Fruit fly (Drosophila melanogaster): ENCODE results near the gene Sbat.
A peak's percentile ranks its signal among the peaks of the same experiment; 100 is the strongest.

The Sbat gene

DNA sequence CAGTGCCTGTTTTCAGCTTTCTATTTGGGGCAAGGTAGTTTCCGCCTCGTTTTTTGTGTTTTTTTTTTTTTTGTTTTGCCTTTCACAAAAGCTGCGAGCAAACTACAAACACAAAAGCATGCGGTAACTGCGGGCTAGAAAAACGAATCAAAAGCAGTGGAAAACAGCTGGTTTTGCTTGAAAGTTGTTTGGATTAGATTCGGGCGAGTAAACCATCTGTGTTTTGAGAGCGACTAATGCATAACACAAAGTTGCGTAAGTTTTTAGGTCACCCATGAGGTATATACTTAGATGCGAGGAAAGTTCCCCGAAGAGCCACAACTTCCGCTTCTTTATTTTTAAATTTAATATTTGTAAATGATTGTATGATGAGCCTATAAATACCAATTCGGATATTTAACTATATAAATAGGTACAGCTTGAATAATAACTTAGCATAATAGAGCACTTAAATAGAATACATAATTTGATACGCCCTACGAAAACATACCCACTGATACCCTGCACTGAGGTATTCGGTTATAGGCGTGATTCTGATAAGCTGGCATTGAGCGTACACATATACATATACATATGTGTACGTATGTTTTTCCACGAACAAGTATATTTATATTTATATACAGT, 5.7 kb upstream of the Sbat start (continued):
- TF ChIP-seq ara (GFP tag; IDR thresholded peaks at IDR 0.05) (no peak; the same call in 1 of the 2 replicates), Dbx (GFP tag; IDR thresholded peaks at IDR 0.05) (peak; percentile 26; the same call in 1 of the 3 replicates), sisA (GFP tag; IDR thresholded peaks at IDR 0.05) (peak; percentile 9; the same call in 1 of the 2 replicates), CG30403 (GFP tag; optimal IDR thresholded peaks at IDR 0.05) (no peak), shn (GFP tag; optimal IDR thresholded peaks at IDR 0.05) (no peak), cwo (GFP tag; optimal IDR thresholded peaks at IDR 0.05) (peak; percentile 71), CG8290 (GFP tag; optimal IDR thresholded peaks at IDR 0.05) (no peak), CG8290 (tag; optimal IDR thresholded peaks at IDR 0.05) (peak in 1 of 2 experiments; percentile 41), CG2129 (GFP tag; IDR thresholded peaks at IDR 0.05; ENCODE audit: partially characterized antibody) (no peak), Bgb (GFP tag; IDR thresholded peaks at IDR 0.05; ENCODE audit: partially characterized antibody) (no peak), CG8359 (GFP tag; optimal IDR thresholded peaks at IDR 0.05; ENCODE audit: borderline replicate concordance) (no peak), Taf1 (GFP tag; IDR thresholded peaks at IDR 0.05) (no peak), CG4730 (GFP tag; IDR thresholded peaks at IDR 0.05) (peak; percentile 45; the same call in 1 of the 2 replicates), Med (GFP tag) (peak; percentile 80), wek (GFP tag; optimal IDR thresholded peaks at IDR 0.05) (no peak), CG34422 (GFP tag; IDR thresholded peaks at IDR 0.05) (peak; percentile 38; the same call in 1 of the 3 replicates), usp (GFP tag; optimal IDR thresholded peaks at IDR 0.05) (no peak), mirr (GFP tag; optimal IDR thresholded peaks at IDR 0.05) (peak; percentile 53), pan (optimal IDR thresholded peaks at IDR 0.05) (no peak), pan (GFP tag; optimal IDR thresholded peaks at IDR 0.05 in 1 of 2, IDR thresholded peaks at IDR 0.05 in 1 of 2) (peak in 1 of 2 experiments; percentile 63), al (GFP tag; IDR thresholded peaks at IDR 0.05) (no peak), kni (GFP tag; optimal IDR thresholded peaks at IDR 0.05) (no peak), bab2 (GFP tag; optimal IDR thresholded peaks at IDR 0.05) (no peak), D (optimal IDR thresholded peaks at IDR 0.05) (no peak), D (GFP tag; optimal IDR thresholded peaks at IDR 0.05) (no peak), gt (GFP tag; IDR thresholded peaks at IDR 0.05) (no peak), Gug (GFP tag; IDR thresholded peaks at IDR 0.05) (0 out of 4 replicates have a peak, but pooled peaks have one; percentile 5), ttk (GFP tag; IDR thresholded peaks at IDR 0.05) (no peak), H2.0 (GFP tag; IDR thresholded peaks at IDR 0.05) (no peak), zen (tag; optimal IDR thresholded peaks at IDR 0.05) (no peak), ATbp (GFP tag; optimal IDR thresholded peaks at IDR 0.05) (peak; percentile 50), CG7556 (GFP tag; optimal IDR thresholded peaks at IDR 0.05) (peak; percentile 46), Myb (GFP tag; optimal IDR thresholded peaks at IDR 0.05) (no peak), bbx (GFP tag; IDR thresholded peaks at IDR 0.05; ENCODE audit: partially characterized antibody) (no peak), CG9609 (GFP tag; optimal IDR thresholded peaks at IDR 0.05) (no peak), amos (GFP tag; IDR thresholded peaks at IDR 0.05; ENCODE audit: partially characterized antibody) (no peak), CG2712 (tag; optimal IDR thresholded peaks at IDR 0.05) (peak; percentile 29), crol (GFP tag; IDR thresholded peaks at IDR 0.05) (no peak), Deaf1 (tag; optimal IDR thresholded peaks at IDR 0.05) (peak; percentile 26), lola (GFP tag; optimal IDR thresholded peaks at IDR 0.05) (no peak), Ravus (GFP tag; IDR thresholded peaks at IDR 0.05) (no peak), jigr1 (GFP tag; IDR thresholded peaks at IDR 0.05) (no peak), pzg (GFP tag; optimal IDR thresholded peaks at IDR 0.05) (no peak), Doc2 (GFP tag; IDR thresholded peaks at IDR 0.05) (no peak), CG12659 (GFP tag; optimal IDR thresholded peaks at IDR 0.05) (peak; percentile 47), sr (GFP tag; IDR thresholded peaks at IDR 0.05) (no peak), nom (GFP tag; optimal IDR thresholded peaks at IDR 0.05) (no peak), CG18476 (GFP tag; optimal IDR thresholded peaks at IDR 0.05) (no peak), cato (GFP tag; optimal IDR thresholded peaks at IDR 0.05; ENCODE audit: borderline replicate concordance) (no peak), ssp (GFP tag; IDR thresholded peaks at IDR 0.05) (no peak), CG1602 (GFP tag; optimal IDR thresholded peaks at IDR 0.05) (no peak)
